Worm (Caenorhabditis elegans): ENCODE data around the gene srj-19.

- TF ChIP-seq W03F9.2 (tag; optimal IDR thresholded peaks at IDR 0.05), result no peak
- TF ChIP-seq him-1 (tag; optimal IDR thresholded peaks at IDR 0.05), result no peak
- no peak for TF ChIP-seq dao-5 (tag; optimal IDR thresholded peaks at IDR 0.05)
These were observed 5.0 kb downstream of the srj-19 start, which contains the start of gene Y45G12C.1 for ce11 chrV:2565525-2565924.
